Fruit fly (Drosophila melanogaster) whole organism, embryonic: ENCODE results near the gene CG10866.

Source experiments
- Atf-2 ChIP-seq: fragments of 200-800 bp; sonication (Bioruptor generic); optimal IDR thresholded peaks from 2 replicates; lab custom pipeline; 2016; ENCODE audit warnings: missing biosample characterization, missing genetic modification characterization
- B-H1 ChIP-seq: fragments of 200-800 bp; sonication (Bioruptor generic); IDR thresholded peaks from 3 replicates; pipeline ENCODE4 v1.3.6; 2022; ENCODE audit warnings: missing biosample characterization, missing genetic modification characterization
- CG10267 ChIP-seq: fragments of 200-800 bp; sonication (Bioruptor generic); optimal IDR thresholded peaks from 2 replicates; lab custom pipeline; 2018; ENCODE audit warnings: missing biosample characterization, mild to moderate bottlenecking, missing genetic modification characterization, moderate library complexity
- CG10462 ChIP-seq: fragments of 200-800 bp; sonication (Bioruptor generic); optimal IDR thresholded peaks from 2 replicates; lab custom pipeline; 2016; ENCODE audit warnings: missing biosample characterization, missing genetic modification characterization
- CG12769 ChIP-seq: fragments of 200-800 bp; sonication (Bioruptor generic); optimal IDR thresholded peaks from 2 replicates; lab custom pipeline; 2019; ENCODE audit warnings: missing biosample characterization, mild to moderate bottlenecking, missing genetic modification characterization, moderate library complexity
- CG14860 ChIP-seq: fragments of 200-800 bp; sonication (Bioruptor generic); IDR thresholded peaks from 3 replicates; pipeline ENCODE4 v1.3.6; 2022; ENCODE audit warnings: missing biosample characterization, missing genetic modification characterization; ENCODE audit not compliant: partially characterized antibody
- CG15269 ChIP-seq: fragments of 200-800 bp; sonication (Bioruptor generic); optimal IDR thresholded peaks from 2 replicates; lab custom pipeline; 2018; ENCODE audit warnings: missing biosample characterization, mild to moderate bottlenecking, missing genetic modification characterization, moderate library complexity
- CG15696 ChIP-seq: fragments of 200-800 bp; sonication (Bioruptor generic); optimal IDR thresholded peaks from 2 replicates; lab custom pipeline; 2019; ENCODE audit warnings: missing biosample characterization, mild to moderate bottlenecking, missing genetic modification characterization, moderate library complexity
- CG1602 ChIP-seq: fragments of 200-800 bp; sonication (Bioruptor generic); optimal IDR thresholded peaks from 3 replicates; lab custom pipeline; 2016; ENCODE audit warnings: missing biosample characterization, missing genetic modification characterization
- CG18262 ChIP-seq: fragments of 200-800 bp; optimal IDR thresholded peaks from 3 replicates; lab custom pipeline; 2019; ENCODE audit warnings: missing biosample characterization, mild to moderate bottlenecking, missing genetic modification characterization, moderate library complexity
- CG2712 ChIP-seq: fragments of 200-800 bp; optimal IDR thresholded peaks from 3 replicates; lab custom pipeline; 2019; ENCODE audit warnings: missing biosample characterization, mild to moderate bottlenecking, missing genetic modification characterization, moderate library complexity
- CG2889 ChIP-seq: fragments of 200-800 bp; sonication (Bioruptor generic); IDR thresholded peaks from 3 replicates; pipeline ENCODE4 v1.3.6; 2022; ENCODE audit warnings: missing biosample characterization, missing genetic modification characterization
- CG34376 ChIP-seq: fragments of 200-800 bp; sonication (Bioruptor generic); optimal IDR thresholded peaks from 2 replicates; lab custom pipeline; 2018; ENCODE audit warnings: missing biosample characterization, mild to moderate bottlenecking, missing genetic modification characterization
- CG42726 ChIP-seq: fragments of 200-800 bp; sonication (Bioruptor generic); IDR thresholded peaks from 2 replicates; pipeline ENCODE4 v1.3.6; 2022; ENCODE audit warnings: missing biosample characterization, missing genetic modification characterization; ENCODE audit not compliant: partially characterized antibody
- CG6254 ChIP-seq: fragments of 200-800 bp; sonication (Bioruptor generic); optimal IDR thresholded peaks from 3 replicates; lab custom pipeline; 2017; ENCODE audit warnings: mild to moderate bottlenecking, missing biosample characterization, missing genetic modification reagents, missing genetic modification characterization
- CG6654 ChIP-seq: fragments of 200-800 bp; sonication (Bioruptor generic); optimal IDR thresholded peaks from 2 replicates; lab custom pipeline; 2017; ENCODE audit warnings: missing biosample characterization, mild to moderate bottlenecking, missing genetic modification characterization
- CG7839 ChIP-seq: fragments of 200-800 bp; sonication (Bioruptor generic); optimal IDR thresholded peaks from 3 replicates; lab custom pipeline; 2018; ENCODE audit warnings: missing biosample characterization, mild to moderate bottlenecking, missing genetic modification characterization, moderate library complexity
- Camta ChIP-seq: fragments of 200-800 bp; sonication (Bioruptor generic); optimal IDR thresholded peaks from 2 replicates; lab custom pipeline; 2016; ENCODE audit warnings: missing biosample characterization, missing genetic modification characterization
- CoRest ChIP-seq: fragments of 200-800 bp; sonication (Bioruptor generic); optimal IDR thresholded peaks from 3 replicates; lab custom pipeline; 2018; ENCODE audit warnings: missing biosample characterization, mild to moderate bottlenecking, missing genetic modification characterization, moderate library complexity
- Dbx ChIP-seq: fragments of 200-800 bp; sonication (Bioruptor generic); IDR thresholded peaks from 3 replicates; pipeline ENCODE4 v1.3.6; 2022; ENCODE audit warnings: missing biosample characterization, missing genetic modification characterization
- Drgx ChIP-seq: fragments of 200-800 bp; sonication (Bioruptor generic); IDR thresholded peaks from 2 replicates; pipeline ENCODE4 v1.3.6; 2022; ENCODE audit warnings: missing biosample characterization, missing genetic modification characterization
- ERR ChIP-seq: fragments of 200-800 bp; sonication (Bioruptor generic); optimal IDR thresholded peaks from 2 replicates; lab custom pipeline; 2016; ENCODE audit warnings: missing biosample characterization, missing genetic modification characterization
- Ets97D ChIP-seq: fragments of 200-800 bp; sonication (Bioruptor generic); optimal IDR thresholded peaks from 3 replicates; lab custom pipeline; 2016; ENCODE audit warnings: missing biosample characterization, missing genetic modification characterization
- Gsc ChIP-seq: fragments of 200-800 bp; sonication (Bioruptor generic); IDR thresholded peaks from 2 replicates; pipeline ENCODE4 v1.3.6; 2022; ENCODE audit warnings: missing biosample characterization, missing genetic modification characterization
- Lim3 ChIP-seq: fragments of 200-800 bp; sonication (Bioruptor generic); IDR thresholded peaks from 2 replicates; pipeline ENCODE4 v1.3.6; 2022; ENCODE audit warnings: missing biosample characterization, missing genetic modification characterization
- Mrtf ChIP-seq: fragments of 200-800 bp; sonication (Bioruptor generic); IDR thresholded peaks from 3 replicates; pipeline ENCODE4 v1.3.6; 2022; ENCODE audit warnings: missing biosample characterization, missing genetic modification characterization
- Scr ChIP-seq: fragments of 200-800 bp; sonication (Bioruptor generic); IDR thresholded peaks from 2 replicates; pipeline ENCODE4 v1.3.6; 2022; ENCODE audit warnings: missing biosample characterization, missing genetic modification characterization; ENCODE audit not compliant: partially characterized antibody
- Side ChIP-seq: fragments of 200-800 bp; sonication (Bioruptor generic); optimal IDR thresholded peaks from 2 replicates; lab custom pipeline; 2016; ENCODE audit warnings: missing biosample characterization, missing genetic modification characterization
- Six4 ChIP-seq: fragments of 200-800 bp; sonication (Bioruptor generic); optimal IDR thresholded peaks from 2 replicates; lab custom pipeline; 2016; ENCODE audit warnings: missing biosample characterization, missing genetic modification characterization
- Spps ChIP-seq: fragments of 200-800 bp; sonication (Bioruptor generic); optimal IDR thresholded peaks from 2 replicates; lab custom pipeline; 2018; ENCODE audit warnings: missing biosample characterization, mild to moderate bottlenecking, missing genetic modification characterization
- YL-1 ChIP-seq: fragments of 200-800 bp; sonication (Bioruptor generic); optimal IDR thresholded peaks from 3 replicates; lab custom pipeline; 2017; ENCODE audit warnings: missing biosample characterization, mild to moderate bottlenecking, missing genetic modification characterization
- bsh ChIP-seq, 2 experiments: fragments of 200-800 bp; sonication (Bioruptor generic); optimal IDR thresholded peaks; 2 replicates each; lab custom pipeline; 2017 to 2018; ENCODE audit warnings: mild to moderate bottlenecking in 2 of 2, missing biosample characterization in 2 of 2, missing genetic modification characterization in 2 of 2, moderate library complexity in 1 of 2
- chif ChIP-seq, 2 experiments: fragments of 200-800 bp; sonication (Bioruptor generic); optimal IDR thresholded peaks; 3 replicates each; lab custom pipeline; 2016; ENCODE audit warnings: missing biosample characterization in 2 of 2, missing genetic modification characterization in 2 of 2
- chinmo ChIP-seq: fragments of 200-800 bp; sonication (Bioruptor generic); IDR thresholded peaks from 4 replicates; pipeline ENCODE4 v1.3.6; 2022; ENCODE audit warnings: missing biosample characterization, missing genetic modification characterization; ENCODE audit not compliant: partially characterized antibody
- da ChIP-seq: fragments of 200-800 bp; sonication (Bioruptor generic); optimal IDR thresholded peaks from 2 replicates; lab custom pipeline; 2016; ENCODE audit warnings: missing biosample characterization, missing genetic modification characterization
- fru ChIP-seq: fragments of >200 bp; optimal IDR thresholded peaks from 2 replicates; lab custom pipeline; 2017
- gcm ChIP-seq: fragments of 200-800 bp; sonication (Bioruptor generic); optimal IDR thresholded peaks from 2 replicates; lab custom pipeline; 2019; ENCODE audit warnings: missing biosample characterization, mild to moderate bottlenecking, missing genetic modification characterization, moderate library complexity
- gem ChIP-seq: fragments of 200-800 bp; sonication (Bioruptor generic); optimal IDR thresholded peaks from 2 replicates; lab custom pipeline; 2019; ENCODE audit warnings: missing biosample characterization, mild to moderate bottlenecking, missing genetic modification characterization, moderate library complexity
- grn ChIP-seq: fragments of 200-800 bp; sonication (Bioruptor generic); optimal IDR thresholded peaks from 3 replicates; lab custom pipeline; 2017; ENCODE audit warnings: missing biosample characterization, missing genetic modification characterization
- gt ChIP-seq: fragments of 200-800 bp; sonication (Bioruptor generic); IDR thresholded peaks from 2 replicates; pipeline ENCODE4 v1.3.6; 2022; ENCODE audit warnings: missing biosample characterization, missing genetic modification characterization
- hb ChIP-seq: fragments of 200-800 bp; sonication (Bioruptor generic); IDR thresholded peaks from 3 replicates; pipeline ENCODE4 v1.3.6; 2022; ENCODE audit warnings: missing biosample characterization, missing genetic modification characterization; ENCODE audit not compliant: partially characterized antibody
- klu ChIP-seq: fragments of 200-800 bp; sonication (Bioruptor generic); IDR thresholded peaks from 2 replicates; pipeline ENCODE4 v1.3.6; 2022; ENCODE audit warnings: missing biosample characterization, missing genetic modification characterization
- lab ChIP-seq: fragments of 200-800 bp; sonication (Bioruptor generic); optimal IDR thresholded peaks from 3 replicates; lab custom pipeline; 2017; ENCODE audit warnings: missing biosample characterization, missing genetic modification characterization, mild to moderate bottlenecking, moderate library complexity, missing genetic modification reagents
- onecut ChIP-seq: fragments of 200-800 bp; sonication (Bioruptor generic); IDR thresholded peaks from 2 replicates; pipeline ENCODE4 v1.3.6; 2022; ENCODE audit warnings: missing biosample characterization, missing genetic modification characterization
- pros ChIP-seq: fragments of 200-800 bp; sonication (Bioruptor generic); optimal IDR thresholded peaks from 3 replicates; lab custom pipeline; 2019; ENCODE audit warnings: missing biosample characterization, mild to moderate bottlenecking, missing genetic modification characterization, moderate library complexity
- repo ChIP-seq: fragments of 200-800 bp; sonication (Bioruptor generic); optimal IDR thresholded peaks from 2 replicates; lab custom pipeline; 2016; ENCODE audit warnings: missing biosample characterization, missing genetic modification characterization
- tgo ChIP-seq: fragments of 200-800 bp; sonication (Bioruptor generic); IDR thresholded peaks from 3 replicates; pipeline ENCODE4 v1.3.6; 2022; ENCODE audit warnings: missing biosample characterization, missing genetic modification characterization
- tio ChIP-seq: fragments of 200-800 bp; sonication (Bioruptor generic); optimal IDR thresholded peaks from 2 replicates; lab custom pipeline; 2017; ENCODE audit warnings: missing biosample characterization, missing genetic modification characterization, inconsistent platforms
- wek ChIP-seq: fragments of 200-800 bp; sonication (Bioruptor generic); optimal IDR thresholded peaks from 3 replicates; lab custom pipeline; 2018; ENCODE audit warnings: missing biosample characterization, mild to moderate bottlenecking, missing genetic modification characterization, moderate library complexity
- zen2 ChIP-seq: fragments of 200-800 bp; sonication (Bioruptor generic); IDR thresholded peaks from 3 replicates; pipeline ENCODE4 v1.3.6; 2022; ENCODE audit warnings: missing biosample characterization, missing genetic modification characterization; ENCODE audit not compliant: partially characterized antibody

Gene CG10866

DNA sequence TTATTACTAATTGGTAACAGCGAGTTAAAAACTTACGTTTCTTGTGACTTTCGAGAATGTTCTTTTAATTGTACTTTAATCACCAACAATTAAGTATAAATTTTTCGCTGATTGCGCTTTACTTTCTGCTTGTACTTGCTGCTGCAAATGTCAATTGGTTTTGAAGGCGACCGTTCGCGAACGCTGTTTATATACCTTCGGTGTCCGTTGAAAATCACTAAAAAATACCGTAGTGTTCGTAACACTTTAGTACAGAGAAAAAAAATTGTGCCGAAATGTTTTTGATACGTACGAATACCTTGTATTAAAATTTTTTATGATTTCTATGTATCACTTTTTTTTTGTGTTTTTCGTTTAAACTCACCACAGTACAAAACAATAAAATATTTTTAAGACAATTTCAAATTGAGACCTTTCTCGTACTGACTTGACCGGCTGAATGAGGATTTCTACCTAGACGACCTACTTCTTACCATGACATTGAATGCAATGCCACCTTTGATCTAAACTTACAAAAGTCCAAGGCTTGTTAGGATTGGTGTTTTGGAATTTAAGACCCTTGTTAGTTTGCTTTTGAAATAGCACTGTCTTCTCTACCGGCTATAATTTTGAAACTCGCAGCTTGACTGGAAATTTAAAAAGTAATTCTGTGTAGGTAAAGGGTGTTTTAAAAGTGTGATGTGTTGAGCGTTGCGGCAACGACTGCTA lies 35.1 kb downstream of the CG10866 start, which contains the start of gene Ubi-p63E (continued):
- TF ChIP-seq CG10462 (GFP tag; lab: Kevin White, UChicago) (no peak), CG42726 (GFP tag; lab: Robert Waterston, UW) (no peak), Mrtf (GFP tag; lab: Robert Waterston, UW) (no peak), Gsc (GFP tag; lab: Robert Waterston, UW) (no peak), Lim3 (GFP tag; lab: Robert Waterston, UW) (no peak), gem (tag; lab: Kevin White, UChicago) (peak; percentile 79), ERR (no peak), chinmo (GFP tag; lab: Robert Waterston, UW) (no peak), gcm (GFP tag; lab: Kevin White, UChicago) (no peak), Side (GFP tag; lab: Kevin White, UChicago) (peak; percentile 65), CG1602 (GFP tag; lab: Kevin White, UChicago) (peak; percentile 47), CG14860 (GFP tag; lab: Robert Waterston, UW) (no peak), CG10267 (peak; percentile 59), CG2712 (peak; percentile 60), Spps (tag; lab: Kevin White, UChicago) (no peak), YL-1 (GFP tag; lab: Kevin White, UChicago) (peak; percentile 86), tgo (no peak), wek (peak; percentile 54), klu (no peak), Camta (GFP tag; lab: Kevin White, UChicago) (peak; percentile 61), lab (GFP tag; lab: Kevin White, UChicago) (peak; percentile 55), CG34376 (GFP tag; lab: Kevin White, UChicago) (peak; percentile 66), Drgx (GFP tag; lab: Robert Waterston, UW) (no peak), CG2889 (no peak), CG15696 (tag; lab: Kevin White, UChicago) (peak; percentile 59), CG15269 (peak; percentile 68), Six4 (GFP tag; lab: Kevin White, UChicago) (peak; percentile 50), Dbx (GFP tag; lab: Robert Waterston, UW) (no peak), CoRest (tag; lab: Kevin White, UChicago) (peak; percentile 74), CG6254 (GFP tag; lab: Kevin White, UChicago) (no peak), da (GFP tag; lab: Kevin White, UChicago) (no peak), hb (GFP tag; lab: Robert Waterston, UW) (no peak), gt (GFP tag; lab: Robert Waterston, UW) (no peak), B-H1 (GFP tag; lab: Robert Waterston, UW) (no peak), tio (GFP tag; lab: Kevin White, UChicago) (peak; percentile 88), onecut (GFP tag; lab: Robert Waterston, UW) (peak; percentile 42), grn (no peak), CG7839 (peak; percentile 70), CG6654 (GFP tag; lab: Kevin White, UChicago) (peak; percentile 37), repo (GFP tag; lab: Kevin White, UChicago) (peak; percentile 39), fru (no peak), Atf-2 (GFP tag; lab: Kevin White, UChicago) (peak; percentile 60), pros (GFP tag; lab: Kevin White, UChicago) (no peak), Ets97D (GFP tag; lab: Kevin White, UChicago) (peak; percentile 53), chif (GFP tag; optimal IDR thresholded peaks at IDR 0.05; lab: Kevin White, UChicago) (peak; percentile 60 to 61), CG18262 (tag; lab: Kevin White, UChicago) (peak; percentile 69), bsh (GFP tag; optimal IDR thresholded peaks at IDR 0.05; lab: Kevin White, UChicago) (peak in 1 of 2 experiments; percentile 62), zen2 (GFP tag; lab: Robert Waterston, UW) (no peak), Scr (GFP tag; lab: Robert Waterston, UW) (no peak), CG12769 (peak; percentile 35)
